Fruit fly (Drosophila melanogaster) whole organism, wandering third instar larva: ENCODE results near the gene Sec61alpha.
A peak's percentile ranks its signal among the peaks of the same experiment; 100 is the strongest.

Source experiments
- Abd-B ChIP-seq: fragments of >200 bp; optimal IDR thresholded peaks from 2 replicates; lab custom pipeline; 2017; ENCODE audit warnings: missing biosample characterization, missing genetic modification characterization
- CG32264 ChIP-seq: fragments of 200-800 bp; sonication (Bioruptor generic); optimal IDR thresholded peaks from 2 replicates; lab custom pipeline; 2016; ENCODE audit warnings: missing biosample characterization, missing genetic modification characterization
- CG9705 ChIP-seq: fragments of 200-800 bp; sonication (Bioruptor generic); optimal IDR thresholded peaks from 2 replicates; lab custom pipeline; 2018; ENCODE audit warnings: missing biosample characterization, mild to moderate bottlenecking, missing genetic modification characterization
- CrebA ChIP-seq: fragments of 200-800 bp; sonication (Bioruptor generic); optimal IDR thresholded peaks from 2 replicates; lab custom pipeline; 2016; ENCODE audit warnings: missing biosample characterization, mild to moderate bottlenecking, missing genetic modification characterization, borderline replicate concordance
- Dfd ChIP-seq: fragments of >200 bp; optimal IDR thresholded peaks from 2 replicates; lab custom pipeline; 2017; ENCODE audit warnings: missing biosample characterization, missing genetic modification characterization
- Dif ChIP-seq: fragments of 200-275, 200-300 bp; sonication (Bioruptor generic); optimal IDR thresholded peaks from 2 replicates; lab custom pipeline; 2018; ENCODE audit warnings: missing biosample characterization, missing genetic modification characterization; ENCODE audit not compliant: partially characterized antibody
- GATAd ChIP-seq: sonication (Bioruptor generic); optimal IDR thresholded peaks from 2 replicates; lab custom pipeline; 2016; ENCODE audit warnings: missing biosample characterization, missing genetic modification characterization
- HLH106 ChIP-seq: fragments of 200-800 bp; optimal IDR thresholded peaks from 3 replicates; lab custom pipeline; 2019; ENCODE audit warnings: missing biosample characterization, mild to moderate bottlenecking, missing genetic modification characterization, moderate library complexity
- Hnf4 ChIP-seq: fragments of 200-800 bp; sonication (Bioruptor generic); optimal IDR thresholded peaks from 2 replicates; lab custom pipeline; 2016; ENCODE audit warnings: missing biosample characterization, mild to moderate bottlenecking, missing genetic modification characterization
- Hr78 ChIP-seq: fragments of >200 bp; optimal IDR thresholded peaks from 2 replicates; lab custom pipeline; 2017; ENCODE audit warnings: missing biosample characterization, missing genetic modification characterization
- Hr83 ChIP-seq: fragments of 200-300 bp; sonication (Bioruptor generic); optimal IDR thresholded peaks from 2 replicates; lab custom pipeline; 2016; ENCODE audit warnings: missing biosample characterization, mild to moderate bottlenecking, missing genetic modification characterization, moderate library complexity; ENCODE audit not compliant: poor library complexity, severe bottlenecking
- Jra ChIP-seq: sonication (Bioruptor generic); optimal IDR thresholded peaks from 2 replicates; lab custom pipeline; 2016; ENCODE audit warnings: missing biosample characterization, missing genetic modification characterization
- Mio ChIP-seq: sonication (Bioruptor generic); optimal IDR thresholded peaks from 2 replicates; lab custom pipeline; 2016; ENCODE audit warnings: missing biosample characterization, missing genetic modification characterization
- Myc ChIP-seq: fragments of >200 bp; optimal IDR thresholded peaks from 2 replicates; lab custom pipeline; 2017
- N ChIP-seq: fragments of >200 bp; optimal IDR thresholded peaks from 2 replicates; lab custom pipeline; 2018; ENCODE audit warnings: missing biosample characterization, missing external identifiers, missing genetic modification characterization
- OdsH ChIP-seq: fragments of 200-800 bp; sonication (Bioruptor generic); optimal IDR thresholded peaks from 2 replicates; lab custom pipeline; 2016; ENCODE audit warnings: missing biosample characterization, mild to moderate bottlenecking, missing genetic modification characterization
- Rel ChIP-seq, 2 experiments: fragments of 200-800 bp; sonication (Bioruptor generic) in 1 of 2; optimal IDR thresholded peaks; 2 replicates in 1 of 2; 3 replicates in 1 of 2; lab custom pipeline; 2016 to 2019; ENCODE audit warnings: mild to moderate bottlenecking in 2 of 2, missing biosample characterization in 2 of 2, missing genetic modification characterization in 2 of 2, moderate library complexity in 1 of 2
- Sp1 ChIP-seq: fragments of 200-800 bp; sonication (Bioruptor generic); optimal IDR thresholded peaks from 3 replicates; lab custom pipeline; 2019; ENCODE audit warnings: missing biosample characterization, mild to moderate bottlenecking, missing genetic modification characterization, moderate library complexity
- Vsx2 ChIP-seq: fragments of 200-300, 225-300 bp; sonication (Bioruptor generic); optimal IDR thresholded peaks from 2 replicates; lab custom pipeline; 2018; ENCODE audit warnings: missing biosample characterization, missing genetic modification characterization; ENCODE audit not compliant: partially characterized antibody
- br ChIP-seq: fragments of 200-800 bp; sonication (Bioruptor generic); optimal IDR thresholded peaks from 2 replicates; lab custom pipeline; 2016; ENCODE audit warnings: missing biosample characterization, missing genetic modification characterization
- brk ChIP-seq: fragments of 200-800 bp; sonication (Bioruptor generic); optimal IDR thresholded peaks from 2 replicates; lab custom pipeline; 2016; ENCODE audit warnings: missing biosample characterization, mild to moderate bottlenecking, missing genetic modification characterization
- dl ChIP-seq, 2 experiments: fragments of 175-275, 200-275 bp in 1 of 2; fragments of 200-275 bp in 1 of 2; sonication (Bioruptor generic); optimal IDR thresholded peaks; lab custom pipeline; 2018; ENCODE audit warnings: mild to moderate bottlenecking in 2 of 2, missing biosample characterization in 2 of 2, missing genetic modification characterization in 2 of 2, moderate library complexity in 2 of 2; ENCODE audit not compliant: partially characterized antibody in 2 of 2, insufficient read depth in 1 of 2
- dmrt93B ChIP-seq: fragments of 200-800 bp; sonication (Bioruptor generic); optimal IDR thresholded peaks from 2 replicates; lab custom pipeline; 2018; ENCODE audit warnings: missing biosample characterization, mild to moderate bottlenecking, missing genetic modification characterization
- dsf ChIP-seq: sonication (Bioruptor generic); optimal IDR thresholded peaks from 2 replicates; lab custom pipeline; 2016; ENCODE audit warnings: missing biosample characterization, missing genetic modification characterization, borderline replicate concordance
- ey ChIP-seq: fragments of 200-800 bp; sonication (Bioruptor generic); optimal IDR thresholded peaks from 2 replicates; lab custom pipeline; 2016; ENCODE audit warnings: missing biosample characterization, missing genetic modification characterization
- foxo ChIP-seq, 2 experiments: fragments of 200-800 bp; sonication (Bioruptor generic); optimal IDR thresholded peaks; 2 replicates in 1 of 2; 3 replicates in 1 of 2; lab custom pipeline; 2016 to 2017; ENCODE audit warnings: missing biosample characterization in 2 of 2, missing genetic modification characterization in 2 of 2
- fru ChIP-seq: fragments of 200-800 bp; sonication (Bioruptor generic); optimal IDR thresholded peaks from 3 replicates; lab custom pipeline; 2016; ENCODE audit warnings: missing biosample characterization, mild to moderate bottlenecking, missing genetic modification characterization
- h ChIP-seq: fragments of 200-800 bp; sonication (Bioruptor generic); optimal IDR thresholded peaks from 3 replicates; lab custom pipeline; 2016; ENCODE audit warnings: missing biosample characterization, mild to moderate bottlenecking, missing genetic modification characterization
- jim ChIP-seq: fragments of 175-275, 200-325 bp; sonication (Bioruptor generic); optimal IDR thresholded peaks from 2 replicates; lab custom pipeline; 2016; ENCODE audit warnings: missing biosample characterization, mild to moderate bottlenecking, missing genetic modification characterization
- lola ChIP-seq: fragments of >200 bp; optimal IDR thresholded peaks from 2 replicates; lab custom pipeline; 2017; ENCODE audit warnings: missing biosample characterization, missing genetic modification characterization
- pan ChIP-seq: fragments of >200 bp; optimal IDR thresholded peaks from 2 replicates; lab custom pipeline; 2017
- psq ChIP-seq: fragments of 200-800 bp; sonication (Bioruptor generic); optimal IDR thresholded peaks from 3 replicates; lab custom pipeline; 2017; ENCODE audit warnings: missing biosample characterization, mild to moderate bottlenecking, missing genetic modification characterization, moderate library complexity
- rgr ChIP-seq: fragments of 200-800 bp; sonication (Bioruptor generic); optimal IDR thresholded peaks from 3 replicates; lab custom pipeline; 2016; ENCODE audit warnings: missing biosample characterization, mild to moderate bottlenecking, missing genetic modification characterization
- sage ChIP-seq: fragments of 200-800 bp; sonication (Bioruptor generic); optimal IDR thresholded peaks from 2 replicates; lab custom pipeline; 2016; ENCODE audit warnings: missing biosample characterization, mild to moderate bottlenecking, missing genetic modification characterization
- sv ChIP-seq: fragments of 200-800 bp; sonication (Bioruptor generic); optimal IDR thresholded peaks from 3 replicates; lab custom pipeline; 2016; ENCODE audit warnings: missing biosample characterization, missing genetic modification characterization
- tai ChIP-seq: sonication (Bioruptor generic); optimal IDR thresholded peaks from 2 replicates; lab custom pipeline; 2016; ENCODE audit warnings: missing biosample characterization, missing genetic modification characterization
- usp ChIP-seq: fragments of >200 bp; optimal IDR thresholded peaks from 2 replicates; lab custom pipeline; 2017; ENCODE audit warnings: missing biosample characterization, missing genetic modification characterization
- woc ChIP-seq: sonication (Bioruptor generic); optimal IDR thresholded peaks from 2 replicates; lab custom pipeline; 2016; ENCODE audit warnings: missing biosample characterization, mild to moderate bottlenecking, missing genetic modification characterization

Gene Sec61alpha

DNA sequence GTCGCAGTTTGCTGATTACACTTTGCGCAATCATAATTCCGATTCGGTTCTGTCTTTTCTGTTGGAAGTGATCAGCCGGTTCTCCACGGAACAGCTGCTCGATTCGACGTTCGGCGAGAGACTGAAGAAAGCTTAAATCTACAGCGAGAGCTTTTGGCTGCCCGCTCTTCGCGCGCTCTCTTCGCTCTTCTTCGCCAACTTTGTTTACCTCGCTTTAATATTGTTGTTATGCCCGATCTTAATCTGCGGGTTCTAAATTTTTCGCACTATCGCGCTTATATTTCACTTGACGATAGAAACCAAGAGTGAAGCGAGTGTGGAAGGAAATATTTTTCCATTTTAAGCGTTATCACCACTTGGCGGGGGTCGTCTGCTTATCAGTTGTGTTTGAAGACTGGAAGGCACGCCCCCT, 14.0 kb upstream of the Sec61alpha start, which contains the start of gene CG9547:
Gene CG9547 (minus strand): TSS at position 128 of the 412 bp plus-strand sequence.
- TF ChIP-seq h (GFP tag; lab: Kevin White, UChicago) (peak; percentile 3), br (GFP tag; lab: Kevin White, UChicago) (no peak), Jra (GFP tag; lab: Kevin White, UChicago) (no peak), GATAd (no peak), lola (GFP tag; lab: Kevin White, UChicago) (no peak), Rel (GFP tag; optimal IDR thresholded peaks at IDR 0.05; lab: Kevin White, UChicago) (no peak), Rel (tag; optimal IDR thresholded peaks at IDR 0.05; lab: Kevin White, UChicago) (peak; percentile 37), dl (GFP tag; optimal IDR thresholded peaks at IDR 0.05; lab: Kevin White, UChicago; ENCODE audit: insufficient read depth in 1 of 2, partially characterized antibody in 2 of 2) (peak in 1 of 2 experiments; percentile 57), dsf (GFP tag; lab: Kevin White, UChicago) (no peak), CG32264 (no peak), Myc (lab: Kevin White, UChicago) (no peak), Sp1 (peak; percentile 41), rgr (GFP tag; lab: Kevin White, UChicago) (peak; percentile 9), OdsH (GFP tag; lab: Kevin White, UChicago) (no peak), Abd-B (GFP tag; lab: Kevin White, UChicago) (no peak), pan (lab: Kevin White, UChicago) (no peak), Dif (GFP tag; lab: Kevin White, UChicago) (peak; percentile 69), Hr83 (no peak), Hr78 (GFP tag; lab: Kevin White, UChicago) (no peak), foxo (GFP tag; optimal IDR thresholded peaks at IDR 0.05; lab: Kevin White, UChicago) (no peak), Vsx2 (GFP tag; lab: Kevin White, UChicago) (no peak), N (GFP tag; lab: Kevin White, UChicago) (no peak), fru (GFP tag; lab: Kevin White, UChicago) (no peak), Dfd (GFP tag; lab: Kevin White, UChicago) (no peak), ey (GFP tag; lab: Kevin White, UChicago) (no peak), usp (no peak), CG9705 (GFP tag; lab: Kevin White, UChicago) (no peak), CrebA (GFP tag; lab: Kevin White, UChicago) (no peak), Hnf4 (GFP tag; lab: Kevin White, UChicago) (no peak), tai (GFP tag; lab: Kevin White, UChicago) (no peak), brk (GFP tag; lab: Kevin White, UChicago) (no peak), HLH106 (tag; lab: Kevin White, UChicago) (no peak), jim (no peak), woc (GFP tag; lab: Kevin White, UChicago) (no peak), sv (GFP tag; lab: Kevin White, UChicago) (no peak), psq (no peak), sage (GFP tag; lab: Kevin White, UChicago) (no peak), Mio (GFP tag; lab: Kevin White, UChicago) (no peak), dmrt93B (GFP tag; lab: Kevin White, UChicago) (no peak)

DNA sequence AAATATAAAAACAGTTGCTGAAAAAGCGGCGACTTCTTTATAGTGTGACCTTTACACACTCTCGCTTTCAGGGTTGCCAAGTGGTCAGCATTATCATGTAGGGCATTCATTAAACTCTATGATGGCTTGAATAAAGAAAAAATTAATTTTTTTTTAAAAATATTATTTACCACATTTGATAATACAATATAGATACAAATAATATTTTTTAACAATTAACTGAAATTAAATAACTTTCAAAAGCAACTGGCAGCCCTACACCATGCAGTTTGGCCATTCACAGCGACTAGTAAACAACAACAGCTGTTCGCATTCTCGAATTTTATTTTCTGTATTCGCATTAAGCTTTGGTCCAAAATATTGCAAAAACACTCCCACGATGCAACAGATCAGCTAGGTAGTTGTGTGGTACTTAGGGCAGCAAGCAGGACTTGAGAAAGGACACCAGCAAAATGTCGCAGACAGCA, 10.4 kb upstream of the Sec61alpha start, which contains the start of the genes Phf5a and CG31638:
Gene Phf5a (minus strand): TSS at position 61 of the 467 bp plus-strand sequence.
Gene CG31638 (plus strand): TSS at position 279 of the 467 bp plus-strand sequence.
- TF ChIP-seq fru (GFP tag; lab: Kevin White, UChicago) (no peak), CrebA (GFP tag; lab: Kevin White, UChicago) (no peak), pan (lab: Kevin White, UChicago) (no peak), foxo (GFP tag; optimal IDR thresholded peaks at IDR 0.05; lab: Kevin White, UChicago) (peak in 1 of 2 experiments; percentile 70), brk (GFP tag; lab: Kevin White, UChicago) (no peak), br (GFP tag; lab: Kevin White, UChicago) (peak; percentile 85), Hnf4 (GFP tag; lab: Kevin White, UChicago) (no peak), N (GFP tag; lab: Kevin White, UChicago) (no peak), Jra (GFP tag; lab: Kevin White, UChicago) (peak; percentile 79), CG32264 (no peak), Hr78 (GFP tag; lab: Kevin White, UChicago) (no peak), sage (GFP tag; lab: Kevin White, UChicago) (no peak), ey (GFP tag; lab: Kevin White, UChicago) (peak; percentile 87), h (GFP tag; lab: Kevin White, UChicago) (peak; percentile 43), Dif (GFP tag; lab: Kevin White, UChicago) (no peak), Vsx2 (GFP tag; lab: Kevin White, UChicago) (no peak), GATAd (peak; percentile 76), OdsH (GFP tag; lab: Kevin White, UChicago) (peak; percentile 92), tai (GFP tag; lab: Kevin White, UChicago) (no peak), Abd-B (GFP tag; lab: Kevin White, UChicago) (no peak), psq (peak; percentile 75), Rel (GFP tag; optimal IDR thresholded peaks at IDR 0.05; lab: Kevin White, UChicago) (no peak), Rel (tag; optimal IDR thresholded peaks at IDR 0.05; lab: Kevin White, UChicago) (peak; percentile 41), usp (no peak), dl (GFP tag; optimal IDR thresholded peaks at IDR 0.05; lab: Kevin White, UChicago; ENCODE audit: insufficient read depth in 1 of 2, partially characterized antibody in 2 of 2) (no peak), rgr (GFP tag; lab: Kevin White, UChicago) (peak; percentile 80), Mio (GFP tag; lab: Kevin White, UChicago) (peak; percentile 7), lola (GFP tag; lab: Kevin White, UChicago) (no peak), Sp1 (peak; percentile 93), dsf (GFP tag; lab: Kevin White, UChicago) (peak; percentile 77), dmrt93B (GFP tag; lab: Kevin White, UChicago) (peak; percentile 89), sv (GFP tag; lab: Kevin White, UChicago) (peak; percentile 67), CG9705 (GFP tag; lab: Kevin White, UChicago) (peak; percentile 86), Dfd (GFP tag; lab: Kevin White, UChicago) (no peak), Myc (lab: Kevin White, UChicago) (no peak), Hr83 (no peak), HLH106 (tag; lab: Kevin White, UChicago) (peak; percentile 96), jim (no peak), woc (GFP tag; lab: Kevin White, UChicago) (no peak)
